Fruit fly (Drosophila melanogaster): ENCODE data around the gene CG5653.

CG5653 gene

dm6 chr3L:8950955-8951354, 15.2 kb downstream of the CG5653 start (continued):
- no peak for TF ChIP-seq sima (GFP tag; optimal IDR thresholded peaks at IDR 0.05)
- no peak for TF ChIP-seq Hmx (GFP tag; optimal IDR thresholded peaks at IDR 0.05)
- TF ChIP-seq cas (GFP tag; IDR thresholded peaks at IDR 0.05) = no peak
- no peak for TF ChIP-seq Doc3 (GFP tag; IDR thresholded peaks at IDR 0.05; ENCODE audit: partially characterized antibody)
- TF ChIP-seq Gsc (GFP tag; IDR thresholded peaks at IDR 0.05) = no peak
- TF ChIP-seq org-1 (GFP tag; optimal IDR thresholded peaks at IDR 0.05) = no peak
- TF ChIP-seq sens (GFP tag) = peak; percentile 25
- TF ChIP-seq CG10979 (tag; optimal IDR thresholded peaks at IDR 0.05) = peak; percentile 71
- no peak for TF ChIP-seq jing (GFP tag; optimal IDR thresholded peaks at IDR 0.05)
- no peak for TF ChIP-seq CG7745 (tag; optimal IDR thresholded peaks at IDR 0.05)
- TF ChIP-seq CG4617 (GFP tag; optimal IDR thresholded peaks at IDR 0.05; ENCODE audit: borderline replicate concordance) = no peak
- no peak for TF ChIP-seq NFAT (GFP tag; IDR thresholded peaks at IDR 0.05)
- TF ChIP-seq CG7987 (GFP tag; optimal IDR thresholded peaks at IDR 0.05) = no peak
- no peak for TF ChIP-seq CG31224 (GFP tag; IDR thresholded peaks at IDR 0.05)
- no peak for TF ChIP-seq pros (GFP tag; optimal IDR thresholded peaks at IDR 0.05)
- TF ChIP-seq CG1647 (GFP tag; optimal IDR thresholded peaks at IDR 0.05) = no peak
- no peak for TF ChIP-seq chif (GFP tag; optimal IDR thresholded peaks at IDR 0.05)
- no peak for TF ChIP-seq CG4404 (GFP tag; IDR thresholded peaks at IDR 0.05)
- no peak for TF ChIP-seq CG4282 (GFP tag; optimal IDR thresholded peaks at IDR 0.05)
- TF ChIP-seq tx (GFP tag; optimal IDR thresholded peaks at IDR 0.05) = no peak
- TF ChIP-seq CG34422 (GFP tag; IDR thresholded peaks at IDR 0.05) = 0 out of 3 replicates have a peak, but pooled peaks have one; percentile 19
- TF ChIP-seq CG7372 (GFP tag; IDR thresholded peaks at IDR 0.05) = no peak
- no peak for TF ChIP-seq her (GFP tag; optimal IDR thresholded peaks at IDR 0.05)
- TF ChIP-seq CG18011 (GFP tag; optimal IDR thresholded peaks at IDR 0.05) = no peak
- TF ChIP-seq CG8944 (GFP tag; optimal IDR thresholded peaks at IDR 0.05) = no peak
- TF ChIP-seq lilli (GFP tag; optimal IDR thresholded peaks at IDR 0.05) = no peak
- TF ChIP-seq GATAe (GFP tag; conservative IDR thresholded peaks at IDR 0.05) = no peak
- TF ChIP-seq CoRest (tag; optimal IDR thresholded peaks at IDR 0.05) = peak; percentile 78
- no peak for TF ChIP-seq sob (GFP tag; IDR thresholded peaks at IDR 0.05)
- TF ChIP-seq Sox102F (GFP tag; optimal IDR thresholded peaks at IDR 0.05) = peak; percentile 78
- TF ChIP-seq unpg (GFP tag; optimal IDR thresholded peaks at IDR 0.05) = peak; percentile 51
- TF ChIP-seq CG12219 (GFP tag; optimal IDR thresholded peaks at IDR 0.05) = no peak
- TF ChIP-seq CG32532 (GFP tag; IDR thresholded peaks at IDR 0.05) = no peak
- TF ChIP-seq fd64A (GFP tag; optimal IDR thresholded peaks at IDR 0.05) = no peak
- no peak for TF ChIP-seq NK7.1 (GFP tag; optimal IDR thresholded peaks at IDR 0.05)
- TF ChIP-seq dpn (GFP tag; optimal IDR thresholded peaks at IDR 0.05) = peak in 1 of 2 experiments; percentile 43
- no peak for TF ChIP-seq CG42726 (GFP tag; IDR thresholded peaks at IDR 0.05; ENCODE audit: partially characterized antibody)
- TF ChIP-seq phol (tag; optimal IDR thresholded peaks at IDR 0.05) = peak; percentile 73
- no peak for TF ChIP-seq CG17802 (tag; optimal IDR thresholded peaks at IDR 0.05)
- no peak for TF ChIP-seq CG12744 (GFP tag; optimal IDR thresholded peaks at IDR 0.05)
- no peak for TF ChIP-seq B-H1 (GFP tag; IDR thresholded peaks at IDR 0.05)
- TF ChIP-seq tup (GFP tag; optimal IDR thresholded peaks at IDR 0.05) = no peak
- TF ChIP-seq Opbp (GFP tag; IDR thresholded peaks at IDR 0.05; ENCODE audit: partially characterized antibody) = no peak
- no peak for TF ChIP-seq sug (tag; optimal IDR thresholded peaks at IDR 0.05)
- peak; percentile 7 for TF ChIP-seq CG9817 (tag; optimal IDR thresholded peaks at IDR 0.05)
- TF ChIP-seq Eip74EF (GFP tag; optimal IDR thresholded peaks at IDR 0.05) = peak in 1 of 2 experiments; percentile 13
- no peak for TF ChIP-seq CG10431 (GFP tag; optimal IDR thresholded peaks at IDR 0.05)
- TF ChIP-seq CG9727 (GFP tag; optimal IDR thresholded peaks at IDR 0.05) = peak; percentile 37
- TF ChIP-seq nmo (GFP tag; optimal IDR thresholded peaks at IDR 0.05) = peak; percentile 77
- TF ChIP-seq trh (GFP tag; optimal IDR thresholded peaks at IDR 0.05) = no peak
- no peak for TF ChIP-seq Dad (GFP tag; optimal IDR thresholded peaks at IDR 0.05)
